Fruit fly (Drosophila melanogaster): ENCODE measurements around the gene bou.
A peak's percentile ranks its signal among the peaks of the same experiment; 100 is the strongest.

The bou gene

DNA sequence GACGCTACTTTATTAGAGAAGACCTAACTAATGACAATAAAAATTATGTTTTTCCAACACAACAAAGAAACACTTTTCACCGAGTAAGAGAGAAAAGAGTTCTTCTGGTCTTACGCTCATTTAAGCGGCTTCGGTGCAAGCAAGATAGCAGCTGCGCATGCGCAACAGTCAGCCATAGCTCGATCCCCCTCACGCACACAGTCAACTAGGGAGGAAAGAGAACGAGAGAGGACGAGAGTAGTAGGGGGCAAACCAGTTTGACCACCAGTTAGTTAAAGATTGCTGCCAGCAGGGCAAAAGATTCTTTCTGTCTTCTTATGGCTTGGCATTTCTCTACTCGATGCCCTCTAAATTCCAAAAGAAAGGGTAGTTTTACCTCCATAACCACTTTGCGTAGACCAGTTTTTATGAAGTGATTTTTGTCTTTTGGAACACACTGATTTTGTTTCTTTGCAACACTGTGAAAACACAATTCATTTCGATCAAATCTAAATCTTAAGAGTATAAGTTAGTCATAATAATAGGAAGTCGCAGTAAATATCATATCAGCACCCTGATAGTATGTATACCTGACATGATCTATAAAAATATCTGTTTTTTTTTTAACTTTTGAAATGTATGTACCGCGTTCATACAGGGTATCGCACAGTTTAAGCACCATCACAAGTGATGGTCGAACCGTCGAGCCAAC is 14.3 kb downstream of the bou start (continued):
- TF ChIP-seq CG13894 (tag; optimal IDR thresholded peaks at IDR 0.05) (no peak), CG3407 (GFP tag; optimal IDR thresholded peaks at IDR 0.05) (no peak), CG5180 (GFP tag; optimal IDR thresholded peaks at IDR 0.05) (peak; percentile 25), CG13424 (tag; optimal IDR thresholded peaks at IDR 0.05) (no peak), salm (tag; optimal IDR thresholded peaks at IDR 0.05) (no peak), D19B (GFP tag; optimal IDR thresholded peaks at IDR 0.05) (peak; percentile 91), CG42726 (GFP tag; IDR thresholded peaks at IDR 0.05; ENCODE audit: partially characterized antibody) (no peak), nau (GFP tag; optimal IDR thresholded peaks at IDR 0.05) (no peak), CG3065 (GFP tag; optimal IDR thresholded peaks at IDR 0.05) (no peak), Ets65A (GFP tag) (no peak), PHDP (tag; optimal IDR thresholded peaks at IDR 0.05) (no peak), CG1832 (GFP tag; optimal IDR thresholded peaks at IDR 0.05) (peak; percentile 87), CG4282 (GFP tag; optimal IDR thresholded peaks at IDR 0.05) (no peak), phol (tag; optimal IDR thresholded peaks at IDR 0.05) (peak; percentile 41), slou (GFP tag; optimal IDR thresholded peaks at IDR 0.05) (no peak), nerfin-1 (tag; optimal IDR thresholded peaks at IDR 0.05) (peak; percentile 25), odd (GFP tag; optimal IDR thresholded peaks at IDR 0.05) (peak; percentile 3), crc (GFP tag; optimal IDR thresholded peaks at IDR 0.05) (no peak), Doc2 (GFP tag; IDR thresholded peaks at IDR 0.05) (no peak), zfh2 (GFP tag; optimal IDR thresholded peaks at IDR 0.05) (peak; percentile 0), unpg (GFP tag; optimal IDR thresholded peaks at IDR 0.05) (no peak), CG15011 (GFP tag; optimal IDR thresholded peaks at IDR 0.05) (no peak), Oli (tag; optimal IDR thresholded peaks at IDR 0.05) (peak; percentile 50), gcm2 (GFP tag; optimal IDR thresholded peaks at IDR 0.05) (no peak), Meics (GFP tag; optimal IDR thresholded peaks at IDR 0.05) (no peak), Blimp-1 (GFP tag; optimal IDR thresholded peaks at IDR 0.05) (no peak), CG10565 (GFP tag; optimal IDR thresholded peaks at IDR 0.05) (no peak), CG9876 (GFP tag; optimal IDR thresholded peaks at IDR 0.05) (no peak), Ptx1 (GFP tag; IDR thresholded peaks at IDR 0.05) (0 out of 2 replicates have a peak, but pooled peaks have one; percentile 51), Asciz (GFP tag; optimal IDR thresholded peaks at IDR 0.05) (no peak), maf-S (GFP tag; optimal IDR thresholded peaks at IDR 0.05) (no peak), CG1603 (tag; optimal IDR thresholded peaks at IDR 0.05) (peak; percentile 8), Ssrp (tag; optimal IDR thresholded peaks at IDR 0.05) (peak; percentile 45), Dfd (GFP tag; optimal IDR thresholded peaks at IDR 0.05) (no peak), Hr39 (optimal IDR thresholded peaks at IDR 0.05) (no peak), CG10321 (GFP tag; IDR thresholded peaks at IDR 0.05) (peak; percentile 87), CG16815 (GFP tag; optimal IDR thresholded peaks at IDR 0.05) (no peak), ato (GFP tag; IDR thresholded peaks at IDR 0.05; ENCODE audit: partially characterized antibody) (no peak), hkb (optimal IDR thresholded peaks at IDR 0.05) (no peak), hkb (GFP tag; IDR thresholded peaks at IDR 0.05) (no peak), CG11504 (tag; optimal IDR thresholded peaks at IDR 0.05) (peak; percentile 53), Spps (tag; optimal IDR thresholded peaks at IDR 0.05) (no peak), CG9437 (GFP tag; optimal IDR thresholded peaks at IDR 0.05) (peak; percentile 56), cas (GFP tag; IDR thresholded peaks at IDR 0.05) (no peak), CG15479 (GFP tag; optimal IDR thresholded peaks at IDR 0.05) (peak; percentile 89), unc-4 (GFP tag; IDR thresholded peaks at IDR 0.05; ENCODE audit: partially characterized antibody) (no peak), CG11560 (tag; IDR thresholded peaks at IDR 0.05) (no peak), lilli (GFP tag; optimal IDR thresholded peaks at IDR 0.05) (peak; percentile 28), CG4328 (GFP tag; optimal IDR thresholded peaks at IDR 0.05) (no peak), CG32772 (GFP tag; IDR thresholded peaks at IDR 0.05) (0 out of 2 replicates have a peak, but pooled peaks have one; percentile 15)
